Worm (Caenorhabditis elegans) whole organism, L2 larva: Measurements from ENCODE around the gene Y38F2AL.12.
A peak's percentile ranks its signal among the peaks of the same experiment; 100 is the strongest.

Experiments used
- C34F6.9 ChIP-seq: fragments of 150-350 bp; optimal IDR thresholded peaks from 2 replicates; lab custom pipeline; 2014; ENCODE audit warnings: missing biosample characterization, missing genetic modification characterization
- F13H6.1 ChIP-seq: sonication (generic microtip); optimal IDR thresholded peaks from 2 replicates; lab custom pipeline; 2016; ENCODE audit warnings: missing genetic modification characterization, missing compliant biosample characterization
- R02D3.7 ChIP-seq: fragments of 150-350 bp; optimal IDR thresholded peaks from 2 replicates; lab custom pipeline; 2014; ENCODE audit warnings: missing biosample characterization, missing genetic modification characterization
- Y55F3AM.14 ChIP-seq: fragments of 200-800 bp; sonication (Bioruptor generic); optimal IDR thresholded peaks from 2 replicates; lab custom pipeline; 2018; ENCODE audit warnings: mild to moderate bottlenecking, missing genetic modification characterization, missing compliant biosample characterization
- alr-1 ChIP-seq: fragments of 150-350 bp; optimal IDR thresholded peaks from 2 replicates; lab custom pipeline; 2014; ENCODE audit warnings: missing biosample characterization, missing genetic modification characterization
- aly-2 ChIP-seq: fragments of 150-350 bp; optimal IDR thresholded peaks from 2 replicates; lab custom pipeline; 2014; ENCODE audit warnings: missing biosample characterization, missing genetic modification characterization
- ama-1 ChIP-seq: fragments of 150-350 bp; optimal IDR thresholded peaks from 2 replicates; lab custom pipeline; 2018; ENCODE audit warnings: inconsistent platforms
- ceh-16 ChIP-seq: fragments of 150-350 bp; optimal IDR thresholded peaks from 2 replicates; lab custom pipeline; 2014; ENCODE audit warnings: missing biosample characterization, missing genetic modification characterization
- crh-2 ChIP-seq: sonication (generic microtip); optimal IDR thresholded peaks from 2 replicates; lab custom pipeline; 2017; ENCODE audit warnings: missing biosample characterization, missing genetic modification characterization
- dmd-4 ChIP-seq: sonication (generic microtip); optimal IDR thresholded peaks from 2 replicates; lab custom pipeline; 2017; ENCODE audit warnings: missing biosample characterization, missing genetic modification characterization
- elt-1 ChIP-seq: fragments of 150-350 bp; optimal IDR thresholded peaks from 2 replicates; lab custom pipeline; 2014; ENCODE audit warnings: missing biosample characterization, missing genetic modification characterization
- elt-3 ChIP-seq: sonication (generic microtip); optimal IDR thresholded peaks from 2 replicates; lab custom pipeline; 2017; ENCODE audit warnings: missing biosample characterization, missing genetic modification characterization
- fos-1 ChIP-seq: fragments of 150-350 bp; optimal IDR thresholded peaks from 2 replicates; lab custom pipeline; 2014; ENCODE audit warnings: missing biosample characterization, missing genetic modification characterization
- gmeb-1 ChIP-seq: fragments of 150-350 bp; optimal IDR thresholded peaks from 2 replicates; lab custom pipeline; 2014; ENCODE audit warnings: missing biosample characterization, missing genetic modification characterization
- lin-13 ChIP-seq: fragments of 150-350 bp; optimal IDR thresholded peaks from 2 replicates; lab custom pipeline; 2014; ENCODE audit warnings: missing biosample characterization, missing genetic modification reagents, missing genetic modification characterization
- lin-39 ChIP-seq: fragments of 150-350 bp; optimal IDR thresholded peaks from 2 replicates; lab custom pipeline; 2014; ENCODE audit warnings: missing biosample characterization, missing genetic modification reagents, missing genetic modification characterization
- lsy-2 ChIP-seq, 2 experiments: fragments of 150-350 bp in 1 of 2; sonication (generic microtip) in 1 of 2; optimal IDR thresholded peaks; 2 replicates each; lab custom pipeline; 2014 to 2017; ENCODE audit warnings: missing biosample characterization in 2 of 2, missing genetic modification characterization in 2 of 2
- mbf-1 ChIP-seq: sonication (generic microtip); optimal IDR thresholded peaks from 2 replicates; lab custom pipeline; 2017; ENCODE audit warnings: missing biosample characterization, missing genetic modification characterization
- mdl-1 ChIP-seq, 2 experiments: fragments of 150-350 bp in 1 of 2; sonication (generic microtip) in 1 of 2; optimal IDR thresholded peaks; 2 replicates each; lab custom pipeline; 2017; ENCODE audit warnings: missing biosample characterization in 2 of 2, missing genetic modification characterization in 2 of 2
- nhr-10 ChIP-seq: sonication (generic microtip); optimal IDR thresholded peaks from 2 replicates; lab custom pipeline; 2017; ENCODE audit warnings: missing biosample characterization, missing genetic modification characterization
- nhr-11 ChIP-seq: fragments of 150-350 bp; optimal IDR thresholded peaks from 2 replicates; lab custom pipeline; 2014; ENCODE audit warnings: missing biosample characterization, missing genetic modification characterization
- nhr-12 ChIP-seq: fragments of 150-350 bp; optimal IDR thresholded peaks from 2 replicates; lab custom pipeline; 2014; ENCODE audit warnings: missing biosample characterization, missing genetic modification characterization
- nhr-21 ChIP-seq: fragments of 150-350 bp; optimal IDR thresholded peaks from 2 replicates; lab custom pipeline; 2014; ENCODE audit warnings: missing biosample characterization, missing genetic modification characterization
- nhr-23 ChIP-seq: fragments of 150-350 bp; optimal IDR thresholded peaks from 2 replicates; lab custom pipeline; 2014; ENCODE audit warnings: missing biosample characterization, missing genetic modification reagents, missing genetic modification characterization
- nhr-237 ChIP-seq: fragments of 150-350 bp; optimal IDR thresholded peaks from 2 replicates; lab custom pipeline; 2014; ENCODE audit warnings: missing biosample characterization, missing genetic modification characterization
- nhr-25 ChIP-seq: fragments of 150-350 bp; sonication (generic microtip); optimal IDR thresholded peaks from 3 replicates; lab custom pipeline; 2014; ENCODE audit warnings: missing biosample characterization, missing genetic modification characterization
- nhr-77 ChIP-seq: fragments of 150-350 bp; optimal IDR thresholded peaks from 2 replicates; lab custom pipeline; 2014; ENCODE audit warnings: missing biosample characterization, missing genetic modification characterization
- peb-1 ChIP-seq: fragments of 150-350 bp; optimal IDR thresholded peaks from 2 replicates; lab custom pipeline; 2014; ENCODE audit warnings: missing biosample characterization, missing genetic modification characterization
- sem-4 ChIP-seq: fragments of 150-350 bp; optimal IDR thresholded peaks from 2 replicates; lab custom pipeline; 2014; ENCODE audit warnings: missing biosample characterization, missing genetic modification reagents, missing genetic modification characterization
- skn-1 ChIP-seq: sonication (generic microtip); optimal IDR thresholded peaks from 2 replicates; lab custom pipeline; 2017; ENCODE audit warnings: missing biosample characterization, missing genetic modification characterization
- sma-3 ChIP-seq: sonication (generic microtip); optimal IDR thresholded peaks from 2 replicates; lab custom pipeline; 2016; ENCODE audit warnings: missing genetic modification reagents, missing genetic modification characterization, missing compliant biosample characterization
- sma-9 ChIP-seq, 2 experiments: fragments of 150-350 bp in 1 of 2; sonication (generic microtip) in 1 of 2; optimal IDR thresholded peaks; 2 replicates each; lab custom pipeline; 2014 to 2016; ENCODE audit warnings: missing genetic modification characterization in 2 of 2, mild to moderate bottlenecking in 1 of 2, missing biosample characterization in 1 of 2, missing compliant biosample characterization in 1 of 2, missing genetic modification reagents in 1 of 2, moderate library complexity in 1 of 2
- snpc-4 ChIP-seq: fragments of 150-350 bp; optimal IDR thresholded peaks from 2 replicates; lab custom pipeline; 2014; ENCODE audit warnings: missing biosample characterization, missing genetic modification characterization
- unc-39 ChIP-seq: fragments of 150-350 bp; optimal IDR thresholded peaks from 2 replicates; lab custom pipeline; 2014; ENCODE audit warnings: missing biosample characterization, missing genetic modification characterization
- unc-55 ChIP-seq: fragments of 150-350 bp; sonication (generic microtip); optimal IDR thresholded peaks from 3 replicates; lab custom pipeline; 2014; ENCODE audit warnings: missing biosample characterization, missing genetic modification reagents, missing genetic modification characterization
- unc-62 ChIP-seq: fragments of 150-350 bp; optimal IDR thresholded peaks from 2 replicates; lab custom pipeline; 2014; ENCODE audit warnings: missing biosample characterization, missing genetic modification reagents, missing genetic modification characterization
- zag-1 ChIP-seq: fragments of 150-350 bp; optimal IDR thresholded peaks from 2 replicates; lab custom pipeline; 2014; ENCODE audit warnings: missing biosample characterization, missing genetic modification characterization
- ztf-1 ChIP-seq: fragments of 200-800 bp; sonication (Bioruptor generic); conservative IDR thresholded peaks from 2 replicates; pipeline ENCODE4 v1.3.6; 2022; ENCODE audit warnings: missing genetic modification characterization, missing compliant biosample characterization
- ztf-11 ChIP-seq: sonication (generic microtip); optimal IDR thresholded peaks from 2 replicates; lab custom pipeline; 2017; ENCODE audit warnings: missing biosample characterization, missing genetic modification characterization
- ztf-4 ChIP-seq: fragments of 150-350 bp; optimal IDR thresholded peaks from 2 replicates; lab custom pipeline; 2014; ENCODE audit warnings: missing biosample characterization, missing genetic modification characterization

The Y38F2AL.12 gene

ce11 chrIV:2329540-2329939, 13.2 kb downstream of the Y38F2AL.12 start, which contains the start of gene nhr-236:
Gene nhr-236 (minus strand): TSS chrIV:2329640.
- TF ChIP-seq unc-55 (GFP tag; lab: Kevin White, UChicago) (no peak), F13H6.1 (no peak), mdl-1 (tag; optimal IDR thresholded peaks at IDR 0.05; lab: Kevin White, UChicago) (no peak), sma-9 (GFP tag; optimal IDR thresholded peaks at IDR 0.05; lab: Kevin White, UChicago) (no peak), sma-9 (tag; optimal IDR thresholded peaks at IDR 0.05; lab: Kevin White, UChicago) (no peak), sem-4 (no peak), nhr-10 (no peak), unc-39 (tag; lab: Kevin White, UChicago) (no peak), nhr-21 (no peak)

DNA sequence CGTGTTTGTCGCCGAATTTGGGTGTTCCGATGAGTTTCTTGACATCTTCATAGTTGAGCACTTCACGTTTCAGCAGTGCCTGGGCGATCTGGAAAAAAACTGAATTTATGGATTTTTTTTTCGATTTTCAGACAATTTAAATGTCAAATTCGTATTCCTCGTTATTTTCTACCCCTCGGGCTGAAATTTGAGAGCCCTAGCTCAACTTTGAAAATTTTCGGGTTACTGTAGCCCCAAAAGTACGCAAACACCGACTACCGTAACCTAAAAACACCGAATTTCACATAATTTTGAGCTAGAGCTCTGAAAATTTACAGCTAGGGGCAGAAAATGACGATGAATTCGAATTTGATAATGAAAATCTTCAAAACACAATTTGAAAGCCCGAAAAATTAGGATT, 17.6 kb downstream of the Y38F2AL.12 start:
- TF ChIP-seq lsy-2 (tag; optimal IDR thresholded peaks at IDR 0.05; lab: Kevin White, UChicago) (peak in 1 of 2 experiments; percentile 62), nhr-25 (no peak), gmeb-1 (tag; lab: Kevin White, UChicago) (no peak), nhr-21 (no peak), elt-1 (tag; lab: Kevin White, UChicago) (no peak), ztf-4 (tag; lab: Kevin White, UChicago) (no peak), skn-1 (tag; lab: Kevin White, UChicago) (no peak)

ce11 chrIV:2348862-2349321, 32.5 kb downstream of the Y38F2AL.12 start, which contains the start of the genes ppgn-1 and tftc-1:
Gene ppgn-1 (minus strand): TSS chrIV:2348912.
Gene tftc-1 (plus strand): TSS chrIV:2349271.
- no peak for TF ChIP-seq R02D3.7 (tag; lab: Kevin White, UChicago)
- TF ChIP-seq ceh-16 (tag; lab: Kevin White, UChicago) = no peak
- no peak for TF ChIP-seq aly-2 (tag; lab: Kevin White, UChicago)
- TF ChIP-seq Y55F3AM.14 (GFP tag; lab: Kevin White, UChicago) = no peak
- no peak for TF ChIP-seq sma-9 (GFP tag; optimal IDR thresholded peaks at IDR 0.05; lab: Kevin White, UChicago)
- TF ChIP-seq sma-9 (tag; optimal IDR thresholded peaks at IDR 0.05; lab: Kevin White, UChicago) = no peak
- no peak for TF ChIP-seq unc-39 (tag; lab: Kevin White, UChicago)
- TF ChIP-seq mbf-1 (tag; lab: Kevin White, UChicago) = no peak
- no peak for TF ChIP-seq nhr-23 (tag; lab: Kevin White, UChicago)
- TF ChIP-seq nhr-21 = no peak
- no peak for TF ChIP-seq nhr-12 (tag; lab: Kevin White, UChicago)
- TF ChIP-seq lin-39 (tag; lab: Kevin White, UChicago) = no peak
- peak; percentile 55 for TF ChIP-seq lin-13
- peak; percentile 29 for TF ChIP-seq snpc-4 (tag; lab: Kevin White, UChicago)
- peak; percentile 31 for TF ChIP-seq nhr-25
- TF ChIP-seq ama-1 = no peak
- peak; percentile 49 for TF ChIP-seq C34F6.9
- TF ChIP-seq fos-1 (tag; lab: Kevin White, UChicago) = no peak
- TF ChIP-seq sma-3 (GFP tag; lab: Kevin White, UChicago) = peak; percentile 47
- TF ChIP-seq mdl-1 (tag; optimal IDR thresholded peaks at IDR 0.05; lab: Kevin White, UChicago) = no peak
- TF ChIP-seq lsy-2 (tag; optimal IDR thresholded peaks at IDR 0.05; lab: Kevin White, UChicago) = peak; percentile 72 to 84
- TF ChIP-seq peb-1 = no peak
- TF ChIP-seq ztf-11 = no peak
- TF ChIP-seq nhr-77 (tag; lab: Kevin White, UChicago) = no peak
- TF ChIP-seq elt-3 (tag; lab: Kevin White, UChicago) = no peak
- TF ChIP-seq nhr-11 (tag; lab: Kevin White, UChicago) = no peak
- peak; percentile 8 for TF ChIP-seq dmd-4 (tag; lab: Kevin White, UChicago)
- no peak for TF ChIP-seq nhr-237 (tag; lab: Kevin White, UChicago)
- peak; percentile 35 for TF ChIP-seq crh-2 (tag; lab: Kevin White, UChicago)
- no peak for TF ChIP-seq zag-1 (tag; lab: Kevin White, UChicago)
- TF ChIP-seq gmeb-1 (tag; lab: Kevin White, UChicago) = peak; percentile 72
- TF ChIP-seq skn-1 (tag; lab: Kevin White, UChicago) = no peak
- TF ChIP-seq ztf-1 = no peak
- TF ChIP-seq unc-55 (GFP tag; lab: Kevin White, UChicago) = peak; percentile 61
- no peak for TF ChIP-seq unc-62 (GFP tag; lab: Kevin White, UChicago)
- peak; percentile 38 for TF ChIP-seq F13H6.1
- TF ChIP-seq alr-1 (tag; lab: Kevin White, UChicago) = no peak
